Worm (Caenorhabditis elegans): ENCODE data around the gene F32G8.3.

F32G8.3 gene

ce11 chrV:10536808-10537207, 18.3 kb downstream of the F32G8.3 start (continued):
- peak; percentile 63; the same call in 1 of the 2 replicates for TF ChIP-seq pha-4 (GFP tag; IDR thresholded peaks at IDR 0.05)
- TF ChIP-seq pha-4 (tag; optimal IDR thresholded peaks at IDR 0.05), result peak; percentile 92
- TF ChIP-seq lin-15B (tag; optimal IDR thresholded peaks at IDR 0.05), result peak; percentile 8
- TF ChIP-seq unc-62 (GFP tag; optimal IDR thresholded peaks at IDR 0.05 in 1 of 2), result peak in 1 of 2 experiments; percentile 99
- TF ChIP-seq unc-62 (tag; optimal IDR thresholded peaks at IDR 0.05), result no peak
- TF ChIP-seq mep-1 (tag; optimal IDR thresholded peaks at IDR 0.05), result peak; percentile 94
- TF ChIP-seq nhr-42 (GFP tag; IDR thresholded peaks at IDR 0.05), result peak; percentile 71; the same call in 1 of the 2 replicates
- TF ChIP-seq nhr-41 (GFP tag; IDR thresholded peaks at IDR 0.05), result no peak
- peak; percentile 96 for TF ChIP-seq aha-1 (tag)
- TF ChIP-seq nhr-28 (tag; optimal IDR thresholded peaks at IDR 0.05), result peak; percentile 90
- TF ChIP-seq nhr-6 (tag; optimal IDR thresholded peaks at IDR 0.05), result peak; percentile 55
- peak in 1 of 2 experiments; percentile 3 for TF ChIP-seq ZK546.5 (tag; optimal IDR thresholded peaks at IDR 0.05)
- peak; percentile 44 for TF ChIP-seq ceh-28 (tag; optimal IDR thresholded peaks at IDR 0.05)
- TF ChIP-seq T26A8.4 (GFP tag; IDR thresholded peaks at IDR 0.05), result peak; percentile 89
- TF ChIP-seq hlh-11 (tag; optimal IDR thresholded peaks at IDR 0.05), result peak; percentile 89
- TF ChIP-seq cey-2 (tag; optimal IDR thresholded peaks at IDR 0.05; ENCODE audit: borderline replicate concordance, insufficient read depth), result no peak
- TF ChIP-seq zfp-2 (tag; optimal IDR thresholded peaks at IDR 0.05), result peak; percentile 6
- TF ChIP-seq dmd-6 (GFP tag; IDR thresholded peaks at IDR 0.05), result peak; percentile 84
- TF ChIP-seq dve-1 (tag; optimal IDR thresholded peaks at IDR 0.05; ENCODE audit: insufficient read depth), result peak; percentile 92
- peak in 1 of 2 experiments; percentile 90 for TF ChIP-seq mdl-1 (tag; optimal IDR thresholded peaks at IDR 0.05)
- no peak; the same call in 1 of the 2 replicates for TF ChIP-seq lin-38 (GFP tag; IDR thresholded peaks at IDR 0.05)
- 0 out of 2 replicates have a peak, but pooled peaks have one; percentile 55 for TF ChIP-seq lin-29 (GFP tag; IDR thresholded peaks at IDR 0.05)
- TF ChIP-seq nhr-77 (tag; optimal IDR thresholded peaks at IDR 0.05), result peak; percentile 77
- peak; percentile 87 for TF ChIP-seq hlh-30 (tag; optimal IDR thresholded peaks at IDR 0.05; ENCODE audit: insufficient read depth)
- TF ChIP-seq ceh-62 (tag; optimal IDR thresholded peaks at IDR 0.05), result no peak
- TF ChIP-seq unc-130 (GFP tag; optimal IDR thresholded peaks at IDR 0.05), result peak; percentile 46
- TF ChIP-seq duxl-1 (tag; optimal IDR thresholded peaks at IDR 0.05; ENCODE audit: poor library complexity), result peak; percentile 82
- peak; percentile 76 for TF ChIP-seq ceh-20 (GFP tag; IDR thresholded peaks at IDR 0.05)
- TF ChIP-seq ces-1 (GFP tag; optimal IDR thresholded peaks at IDR 0.05), result no peak
- peak; percentile 66 for TF ChIP-seq F10B5.3 (tag; optimal IDR thresholded peaks at IDR 0.05)
- peak; percentile 94 for TF ChIP-seq mxl-3 (GFP tag; optimal IDR thresholded peaks at IDR 0.05)
- TF ChIP-seq dpl-1 (GFP tag; optimal IDR thresholded peaks at IDR 0.05), result peak; percentile 96
- TF ChIP-seq ctbp-1 (GFP tag; IDR thresholded peaks at IDR 0.05), result peak; percentile 75
- TF ChIP-seq rbr-2 (tag; optimal IDR thresholded peaks at IDR 0.05), result peak; percentile 93
- TF ChIP-seq fkh-10 (GFP tag; optimal IDR thresholded peaks at IDR 0.05), result peak; percentile 98
- no peak for TF ChIP-seq F49E8.2 (tag; optimal IDR thresholded peaks at IDR 0.05; ENCODE audit: borderline replicate concordance)
- TF ChIP-seq unc-39 (tag; optimal IDR thresholded peaks at IDR 0.05), result no peak
- TF ChIP-seq arid-1 (GFP tag; conservative IDR thresholded peaks at IDR 0.05), result 0 out of 2 replicates have a peak, but pooled peaks have one; percentile 10
- peak; percentile 62 for TF ChIP-seq spr-3 (GFP tag; optimal IDR thresholded peaks at IDR 0.05)
- peak; percentile 38 for TF ChIP-seq snpc-4 (tag; optimal IDR thresholded peaks at IDR 0.05)
- peak; percentile 85 for TF ChIP-seq F37D6.2 (tag; optimal IDR thresholded peaks at IDR 0.05)
- peak; percentile 37; the same call in 1 of the 2 replicates for TF ChIP-seq vab-7 (GFP tag; IDR thresholded peaks at IDR 0.05)
- TF ChIP-seq hmg-1.1 (GFP tag; IDR thresholded peaks at IDR 0.05), result peak; percentile 89
- peak; percentile 64; the same call in 1 of the 2 replicates for TF ChIP-seq tra-1 (GFP tag; IDR thresholded peaks at IDR 0.05)
- peak; percentile 17 for TF ChIP-seq jun-1 (tag; optimal IDR thresholded peaks at IDR 0.05)
- TF ChIP-seq mes-2 (tag; optimal IDR thresholded peaks at IDR 0.05; ENCODE audit: poor library complexity, severe bottlenecking), result peak; percentile 91
- no peak for TF ChIP-seq ztf-11 (tag; optimal IDR thresholded peaks at IDR 0.05)
- 0 out of 2 replicates have a peak, but pooled peaks have one; percentile 29 for TF ChIP-seq lin-1 (GFP tag; IDR thresholded peaks at IDR 0.05)
- peak; percentile 81 for TF ChIP-seq nhr-102 (tag; optimal IDR thresholded peaks at IDR 0.05)
- peak; percentile 81 for TF ChIP-seq T20F7.1 (GFP tag; optimal IDR thresholded peaks at IDR 0.05)
- TF ChIP-seq nhr-11 (tag; optimal IDR thresholded peaks at IDR 0.05), result peak; percentile 94
